Worm (Caenorhabditis elegans): ENCODE measurements around the gene arrd-6.

DNA sequence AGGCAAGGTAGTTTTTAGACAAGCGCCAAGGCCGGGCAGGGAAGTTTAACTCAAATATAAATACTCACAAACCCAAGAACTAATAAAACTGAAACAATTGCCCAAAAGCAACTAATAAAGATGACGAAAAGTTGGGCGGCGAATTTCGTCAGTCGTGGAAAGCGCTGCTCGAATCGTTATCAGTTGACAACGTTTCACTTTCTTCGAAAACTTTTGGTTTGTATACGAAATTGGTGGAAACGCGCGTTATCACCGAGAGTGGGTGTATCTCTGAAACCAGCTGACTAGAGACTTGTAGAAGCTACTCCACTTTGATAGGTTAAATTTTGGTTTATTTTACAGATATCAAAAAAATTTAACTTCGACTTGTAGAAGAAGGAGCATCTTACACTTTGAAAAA, 10.5 kb downstream of the arrd-6 start:
- TF ChIP-seq ceh-82 (tag; optimal IDR thresholded peaks at IDR 0.05) (no peak), ztf-11 (tag; optimal IDR thresholded peaks at IDR 0.05) (no peak), php-3 (GFP tag; IDR thresholded peaks at IDR 0.05) (0 out of 2 replicates have a peak, but pooled peaks have one; percentile 38), nhr-237 (tag; optimal IDR thresholded peaks at IDR 0.05) (no peak), unc-39 (tag; optimal IDR thresholded peaks at IDR 0.05) (no peak), cey-2 (tag; optimal IDR thresholded peaks at IDR 0.05; ENCODE audit: borderline replicate concordance, insufficient read depth) (no peak), F37D6.2 (tag; optimal IDR thresholded peaks at IDR 0.05) (no peak), dve-1 (tag; optimal IDR thresholded peaks at IDR 0.05; ENCODE audit: insufficient read depth) (peak; percentile 67), nhr-28 (tag; optimal IDR thresholded peaks at IDR 0.05) (peak; percentile 41)
